Fruit fly (Drosophila melanogaster) whole organism, embryonic: ENCODE data around the gene CG15249.

ENCODE experiments used
- Awh ChIP-seq: fragments of 200-800 bp; sonication (Bioruptor generic); IDR thresholded peaks from 2 replicates; pipeline ENCODE4, ENCODE4 v1.3.6; 2022; ENCODE audit warnings: missing biosample characterization, missing genetic modification characterization
- Bgb ChIP-seq: fragments of 200-800 bp; sonication (Bioruptor generic); IDR thresholded peaks from 2 replicates; pipeline ENCODE4 v1.3.6; 2022; ENCODE audit warnings: missing biosample characterization, missing genetic modification characterization; ENCODE audit not compliant: partially characterized antibody
- Blimp-1 ChIP-seq: fragments of 200-800 bp; sonication (Bioruptor generic); optimal IDR thresholded peaks from 3 replicates; lab custom pipeline; 2018; ENCODE audit warnings: missing biosample characterization, missing genetic modification characterization, mild to moderate bottlenecking, moderate library complexity, missing genetic modification reagents
- CG10366 ChIP-seq: fragments of 200-800 bp; sonication (Bioruptor generic); IDR thresholded peaks from 2 replicates; pipeline ENCODE4 v1.3.6; 2022; ENCODE audit warnings: missing biosample characterization, missing genetic modification characterization
- CG10543 ChIP-seq: fragments of 200-800 bp; sonication (Bioruptor generic); optimal IDR thresholded peaks from 3 replicates; lab custom pipeline; 2017; ENCODE audit warnings: missing biosample characterization, mild to moderate bottlenecking, missing genetic modification characterization, moderate library complexity
- CG10565 ChIP-seq: fragments of 200-800 bp; sonication (Bioruptor generic); optimal IDR thresholded peaks from 3 replicates; lab custom pipeline; 2016; ENCODE audit warnings: missing biosample characterization, mild to moderate bottlenecking, missing genetic modification characterization
- CG10979 ChIP-seq: fragments of 200-800 bp; sonication (Bioruptor generic); optimal IDR thresholded peaks from 2 replicates; lab custom pipeline; 2018; ENCODE audit warnings: missing biosample characterization, mild to moderate bottlenecking, missing genetic modification characterization, moderate library complexity
- CG11398 ChIP-seq: fragments of 200-800 bp; sonication (Bioruptor generic); optimal IDR thresholded peaks from 2 replicates; lab custom pipeline; 2016; ENCODE audit warnings: missing biosample characterization, missing genetic modification characterization
- CG11696 ChIP-seq: fragments of 200-800 bp; sonication (Bioruptor generic); IDR thresholded peaks from 2 replicates; pipeline ENCODE4 v1.3.6; 2022; ENCODE audit warnings: missing biosample characterization, missing genetic modification characterization
- CG12155 ChIP-seq: fragments of 200-800 bp; sonication (Bioruptor generic); optimal IDR thresholded peaks from 3 replicates; lab custom pipeline; 2016; ENCODE audit warnings: missing biosample characterization, missing genetic modification characterization
- CG14441 ChIP-seq: fragments of 200-800 bp; sonication (Bioruptor generic); IDR thresholded peaks from 2 replicates; pipeline ENCODE4 v1.3.6; 2022; ENCODE audit warnings: missing biosample characterization, missing genetic modification characterization
- CG15269 ChIP-seq: fragments of 200-800 bp; sonication (Bioruptor generic); optimal IDR thresholded peaks from 2 replicates; lab custom pipeline; 2018; ENCODE audit warnings: missing biosample characterization, mild to moderate bottlenecking, missing genetic modification characterization, moderate library complexity
- CG18599 ChIP-seq: fragments of 200-800 bp; sonication (Bioruptor generic); optimal IDR thresholded peaks from 3 replicates; lab custom pipeline; 2017; ENCODE audit warnings: missing biosample characterization, missing genetic modification characterization, mild to moderate bottlenecking, moderate library complexity, missing genetic modification reagents
- CG30403 ChIP-seq: fragments of 200-800 bp; sonication (Bioruptor generic); optimal IDR thresholded peaks from 3 replicates; lab custom pipeline; 2016; ENCODE audit warnings: missing biosample characterization, missing genetic modification characterization
- CG31224 ChIP-seq: fragments of 200-800 bp; sonication (Bioruptor generic); IDR thresholded peaks from 2 replicates; pipeline ENCODE4 v1.3.6; 2022; ENCODE audit warnings: missing biosample characterization, missing genetic modification characterization
- CG31441 ChIP-seq: fragments of 200-800 bp; sonication (Bioruptor generic); IDR thresholded peaks from 2 replicates; pipeline ENCODE4 v1.3.6; 2022; ENCODE audit warnings: missing biosample characterization, missing genetic modification characterization
- CG32532 ChIP-seq: fragments of 200-800 bp; sonication (Bioruptor generic); IDR thresholded peaks from 2 replicates; pipeline ENCODE4 v1.3.6; 2022; ENCODE audit warnings: missing biosample characterization, missing genetic modification characterization
- CG32767 ChIP-seq: fragments of 200-800 bp; sonication (Bioruptor generic); IDR thresholded peaks from 2 replicates; pipeline ENCODE4 v1.3.6; 2022; ENCODE audit warnings: missing biosample characterization, missing genetic modification characterization
- CG4328 ChIP-seq: fragments of 200-800 bp; sonication (Bioruptor generic); optimal IDR thresholded peaks from 3 replicates; lab custom pipeline; 2017; ENCODE audit warnings: missing biosample characterization, missing genetic modification reagents, missing genetic modification characterization
- CG4854 ChIP-seq: fragments of 200-800 bp; sonication (Bioruptor generic); optimal IDR thresholded peaks from 2 replicates; lab custom pipeline; 2016; ENCODE audit warnings: missing biosample characterization, missing genetic modification characterization, inconsistent platforms
- CG7745 ChIP-seq: fragments of 200-800 bp; sonication (Bioruptor generic); optimal IDR thresholded peaks from 2 replicates; lab custom pipeline; 2018; ENCODE audit warnings: missing biosample characterization, mild to moderate bottlenecking, missing genetic modification characterization, moderate library complexity
- CG9215 ChIP-seq: fragments of 200-800 bp; sonication (Bioruptor generic); IDR thresholded peaks from 2 replicates; pipeline ENCODE4 v1.3.6; 2022; ENCODE audit warnings: missing biosample characterization, missing genetic modification characterization
- CG9932 ChIP-seq: fragments of 200-800 bp; sonication (Bioruptor generic); IDR thresholded peaks from 2 replicates; pipeline ENCODE4 v1.3.6; 2022; ENCODE audit warnings: missing biosample characterization, missing genetic modification characterization
- ERR ChIP-seq: fragments of 200-800 bp; sonication (Bioruptor generic); optimal IDR thresholded peaks from 2 replicates; lab custom pipeline; 2016; ENCODE audit warnings: missing biosample characterization, missing genetic modification characterization
- Hr39 ChIP-seq: fragments of >200 bp; optimal IDR thresholded peaks from 2 replicates; lab custom pipeline; 2017
- Neu2 ChIP-seq: fragments of 200-800 bp; sonication (Bioruptor generic); optimal IDR thresholded peaks from 3 replicates; lab custom pipeline; 2016; ENCODE audit warnings: missing biosample characterization, missing genetic modification characterization, borderline replicate concordance
- ab ChIP-seq: fragments of 200-800 bp; sonication (Bioruptor generic); optimal IDR thresholded peaks from 2 replicates; lab custom pipeline; 2016; ENCODE audit warnings: missing biosample characterization, missing genetic modification characterization
- ash1 ChIP-seq: fragments of 200-800 bp; sonication (Bioruptor generic); optimal IDR thresholded peaks from 2 replicates; lab custom pipeline; 2018; ENCODE audit warnings: missing biosample characterization, mild to moderate bottlenecking, missing genetic modification characterization
- dati ChIP-seq: fragments of 200-800 bp; sonication (Bioruptor generic); IDR thresholded peaks from 2 replicates; pipeline ENCODE4 v1.3.6; 2022; ENCODE audit warnings: missing biosample characterization, missing genetic modification characterization
- ems ChIP-seq: fragments of 200-800 bp; sonication (Bioruptor generic); optimal IDR thresholded peaks from 3 replicates; lab custom pipeline; 2016; ENCODE audit warnings: missing biosample characterization, missing genetic modification characterization
- nerfin-1 ChIP-seq: fragments of 200-800 bp; sonication (Bioruptor generic); optimal IDR thresholded peaks from 3 replicates; lab custom pipeline; 2019; ENCODE audit warnings: missing biosample characterization, mild to moderate bottlenecking, missing genetic modification characterization, moderate library complexity

The CG15249 gene

DNA sequence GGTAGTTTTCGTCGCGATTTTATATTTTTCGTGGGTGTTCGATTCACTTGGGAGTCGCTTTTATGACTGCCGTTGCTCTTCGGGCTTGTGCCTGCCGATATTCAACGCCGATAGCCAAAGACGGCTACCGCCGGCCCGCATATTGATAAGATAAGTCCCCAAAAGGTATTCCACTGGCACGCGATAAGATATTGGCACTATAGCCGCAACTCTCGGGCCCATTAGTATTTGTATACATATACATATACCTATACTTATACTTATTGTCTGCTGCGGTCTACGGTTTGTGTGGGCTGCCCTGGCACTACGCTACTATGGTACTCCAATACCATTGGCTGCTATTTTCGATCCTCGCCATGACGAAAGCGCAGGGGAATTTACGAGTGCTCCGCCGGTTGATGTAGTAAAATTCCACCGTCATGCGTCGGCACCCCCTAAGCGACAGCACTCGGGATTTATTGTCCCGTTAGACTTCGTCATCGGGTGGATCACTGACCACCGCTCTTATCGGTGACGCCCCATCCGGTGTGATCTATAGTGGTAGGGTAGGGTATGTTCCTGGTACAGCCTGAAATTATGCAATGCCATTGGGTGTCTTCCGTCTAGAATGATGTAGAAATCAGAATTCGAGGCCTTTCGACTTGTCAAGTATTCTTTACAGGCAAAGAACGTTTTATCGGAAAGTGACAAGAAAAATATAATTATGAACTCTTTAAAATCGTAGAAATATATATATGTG lies 30.7 kb downstream of the CG15249 start, which contains the start of gene CG45060 (continued):
- 0 out of 2 replicates have a peak, but pooled peaks have one; percentile 17 for TF ChIP-seq Bgb (GFP tag; lab: Robert Waterston, UW)
- TF ChIP-seq CG4854 = no peak
- TF ChIP-seq CG18599 = no peak
- TF ChIP-seq CG32767 (GFP tag; lab: Robert Waterston, UW) = no peak
- TF ChIP-seq CG14441 (GFP tag; lab: Robert Waterston, UW) = no peak
- TF ChIP-seq CG32532 = peak; percentile 30; the same call in 1 of the 2 replicates
- no peak for TF ChIP-seq CG30403 (GFP tag; lab: Kevin White, UChicago)
- TF ChIP-seq ERR (GFP tag; lab: Kevin White, UChicago) = no peak
- peak; percentile 79 for TF ChIP-seq CG10543 (GFP tag; lab: Kevin White, UChicago)
- TF ChIP-seq nerfin-1 (tag; lab: Kevin White, UChicago) = no peak
- no peak for TF ChIP-seq CG9932
- no peak for TF ChIP-seq CG10565
- TF ChIP-seq CG31224 = no peak
- TF ChIP-seq CG15269 = no peak
- TF ChIP-seq dati (GFP tag; lab: Robert Waterston, UW) = no peak

DNA sequence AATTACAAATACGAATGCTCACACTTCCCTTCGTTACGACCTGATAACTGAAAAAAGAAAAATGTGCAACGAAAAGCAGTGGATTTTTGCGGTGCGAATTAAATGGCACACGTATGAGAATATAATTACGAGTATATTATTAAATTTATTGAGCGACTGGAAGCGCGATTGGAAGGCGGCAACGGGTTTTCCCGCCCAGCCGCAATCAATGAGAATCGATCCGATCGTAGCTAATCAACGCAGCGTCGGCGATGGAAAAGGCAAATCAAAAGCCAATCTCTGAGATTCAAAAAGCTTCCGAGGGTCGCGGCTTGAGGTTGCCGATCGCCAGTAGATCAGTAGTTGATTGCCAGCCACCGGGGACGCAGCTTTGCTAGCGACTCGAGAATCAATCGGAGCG lies 34.5 kb downstream of the CG15249 start, which contains the start of gene Ser7:
Gene Ser7, plus strand, starts transcription at position 352 of the 400 bp plus-strand sequence.
- TF ChIP-seq CG4328 (no peak), ems (GFP tag; lab: Kevin White, UChicago) (no peak), ash1 (GFP tag; lab: Kevin White, UChicago) (no peak), CG10366 (GFP tag; lab: Robert Waterston, UW) (no peak), ab (no peak), CG7745 (tag; lab: Kevin White, UChicago) (no peak), Hr39 (lab: Kevin White, UChicago) (no peak), CG11398 (GFP tag; lab: Kevin White, UChicago) (no peak), CG12155 (no peak), CG10979 (tag; lab: Kevin White, UChicago) (no peak), Awh (no peak), CG31441 (GFP tag; lab: Robert Waterston, UW) (no peak), Blimp-1 (GFP tag; lab: Kevin White, UChicago) (no peak), Neu2 (no peak)

- no peak for TF ChIP-seq CG9215
- no peak for TF ChIP-seq CG11696 (GFP tag; lab: Robert Waterston, UW)
- peak; percentile 74 for TF ChIP-seq Hr39 (lab: Kevin White, UChicago)
Measured at dm6 chrX:9847529-9847928, 51.9 kb downstream of the CG15249 start.
